Fruit fly (Drosophila melanogaster): Measurements from ENCODE around the gene CG13024.

DNA sequence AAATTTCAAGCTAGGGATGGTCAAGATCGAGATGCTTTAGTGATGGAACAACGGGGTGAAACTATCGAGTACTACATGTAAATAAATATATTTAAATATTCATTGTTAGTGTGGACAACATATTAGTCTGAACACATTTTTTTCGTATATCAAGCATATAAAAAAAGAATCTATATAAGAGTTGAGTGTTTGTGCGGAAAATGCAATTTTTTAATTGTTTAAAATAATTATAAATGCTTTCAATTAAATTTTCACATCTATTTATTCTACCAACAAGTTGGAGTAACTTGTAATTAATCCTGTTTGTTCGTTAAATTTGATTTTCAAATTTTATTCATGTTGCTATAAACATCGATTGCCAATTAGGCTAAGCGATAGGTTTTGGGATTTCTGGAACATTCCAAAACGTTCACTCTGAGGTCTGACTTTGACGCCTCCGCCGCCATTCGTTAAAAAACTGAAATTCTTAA is 49.1 kb downstream of the CG13024 start, which contains the start of the genes mus302 and CG9705:
- TF ChIP-seq CG11617 (GFP tag; optimal IDR thresholded peaks at IDR 0.05) (peak; percentile 51), pad (GFP tag; optimal IDR thresholded peaks at IDR 0.05) (peak; percentile 15), bab1 (GFP tag; optimal IDR thresholded peaks at IDR 0.05) (no peak)

All from whole organism, adult.